Worm (Caenorhabditis elegans) whole organism, late embryonic: ENCODE results near the gene F17C11.11.

Experiments used
- C08G9.2 ChIP-seq: sonication (generic microtip); optimal IDR thresholded peaks from 2 replicates; lab custom pipeline; 2016; ENCODE audit warnings: mild to moderate bottlenecking, missing genetic modification characterization, moderate library complexity, missing compliant biosample characterization
- F13H6.1 ChIP-seq: sonication (generic microtip); optimal IDR thresholded peaks from 2 replicates; lab custom pipeline; 2016; ENCODE audit warnings: missing genetic modification characterization, missing compliant biosample characterization
- K02D7.2 ChIP-seq: sonication (generic microtip); optimal IDR thresholded peaks from 2 replicates; lab custom pipeline; 2017; ENCODE audit warnings: mild to moderate bottlenecking, missing genetic modification characterization, missing compliant biosample characterization
- K09A11.1 ChIP-seq: sonication (generic microtip); optimal IDR thresholded peaks from 2 replicates; lab custom pipeline; 2017; ENCODE audit warnings: antibody characterized with exemption, mild to moderate bottlenecking, missing genetic modification characterization, missing compliant biosample characterization; ENCODE audit not compliant: insufficient read depth
- Y22D7AL.16 ChIP-seq: sonication (generic microtip); optimal IDR thresholded peaks from 2 replicates; lab custom pipeline; 2016; ENCODE audit warnings: missing genetic modification characterization, missing compliant biosample characterization
- ama-1 ChIP-seq: fragments of 150-350 bp; optimal IDR thresholded peaks from 2 replicates; lab custom pipeline; 2014
- ceh-14 ChIP-seq: sonication (generic microtip); optimal IDR thresholded peaks from 2 replicates; lab custom pipeline; 2016; ENCODE audit warnings: missing genotype, missing genetic modification characterization, missing compliant biosample characterization
- ceh-18 ChIP-seq: sonication (generic microtip); optimal IDR thresholded peaks from 2 replicates; lab custom pipeline; 2016; ENCODE audit warnings: missing genetic modification characterization, missing compliant biosample characterization
- ceh-19 ChIP-seq: fragments of 200-800 bp; sonication (Bioruptor generic); optimal IDR thresholded peaks from 2 replicates; lab custom pipeline; 2018; ENCODE audit warnings: mild to moderate bottlenecking, missing genetic modification characterization, missing compliant biosample characterization
- ceh-30 ChIP-seq: fragments of 150-350 bp; optimal IDR thresholded peaks from 2 replicates; lab custom pipeline; 2014; ENCODE audit warnings: missing biosample characterization, missing genetic modification characterization
- ceh-31 ChIP-seq: sonication (generic microtip); optimal IDR thresholded peaks from 2 replicates; lab custom pipeline; 2016; ENCODE audit warnings: missing genetic modification characterization, missing compliant biosample characterization
- ceh-45 ChIP-seq: fragments of 200-800 bp; sonication (Bioruptor generic); IDR thresholded peaks from 2 replicates; pipeline ENCODE4 v1.3.6; 2022; ENCODE audit warnings: missing genetic modification reagents, missing genetic modification characterization, missing compliant biosample characterization
- ceh-48 ChIP-seq: sonication (generic microtip); optimal IDR thresholded peaks from 2 replicates; lab custom pipeline; 2016; ENCODE audit warnings: missing genetic modification characterization, inconsistent platforms, missing compliant biosample characterization
- ceh-6 ChIP-seq: fragments of 200-800 bp; sonication (Bioruptor generic); optimal IDR thresholded peaks from 2 replicates; lab custom pipeline; 2018; ENCODE audit warnings: mild to moderate bottlenecking, missing genetic modification characterization, missing compliant biosample characterization
- dmd-4 ChIP-seq: sonication (generic microtip); optimal IDR thresholded peaks from 2 replicates; lab custom pipeline; 2016; ENCODE audit warnings: borderline replicate concordance, missing genetic modification characterization, missing compliant biosample characterization
- dve-1 ChIP-seq: sonication (generic microtip); optimal IDR thresholded peaks from 2 replicates; lab custom pipeline; 2017; ENCODE audit warnings: antibody characterized with exemption, mild to moderate bottlenecking, missing genetic modification characterization, missing compliant biosample characterization
- elt-2 ChIP-seq: sonication (generic microtip); optimal IDR thresholded peaks from 2 replicates; lab custom pipeline; 2016; ENCODE audit warnings: missing genetic modification reagents, missing genetic modification characterization, missing compliant biosample characterization
- ets-4 ChIP-seq: sonication (generic microtip); optimal IDR thresholded peaks from 2 replicates; lab custom pipeline; 2016; ENCODE audit warnings: missing genetic modification characterization, missing compliant biosample characterization
- fax-1 ChIP-seq: sonication (generic microtip); optimal IDR thresholded peaks from 2 replicates; lab custom pipeline; 2016; ENCODE audit warnings: missing genotype, missing genetic modification characterization, missing compliant biosample characterization
- fkh-6 ChIP-seq: sonication (generic microtip); optimal IDR thresholded peaks from 2 replicates; lab custom pipeline; 2016; ENCODE audit warnings: missing genetic modification characterization, missing compliant biosample characterization
- hlh-15 ChIP-seq: sonication (generic microtip); optimal IDR thresholded peaks from 2 replicates; lab custom pipeline; 2016; ENCODE audit warnings: missing genetic modification characterization, missing compliant biosample characterization
- hlh-8 ChIP-seq: sonication (generic microtip); optimal IDR thresholded peaks from 2 replicates; lab custom pipeline; 2016; ENCODE audit warnings: missing genotype, missing genetic modification characterization, missing compliant biosample characterization
- lim-6 ChIP-seq: sonication (generic microtip); optimal IDR thresholded peaks from 2 replicates; lab custom pipeline; 2016; ENCODE audit warnings: missing genetic modification characterization, missing compliant biosample characterization
- lin-11 ChIP-seq: fragments of 200-800 bp; sonication (Bioruptor generic); optimal IDR thresholded peaks from 2 replicates; lab custom pipeline; 2018; ENCODE audit warnings: mild to moderate bottlenecking, missing genetic modification characterization, missing compliant biosample characterization
- madf-2 ChIP-seq: sonication (generic microtip); optimal IDR thresholded peaks from 2 replicates; lab custom pipeline; 2017; ENCODE audit warnings: missing genetic modification characterization, missing compliant biosample characterization
- nhr-232 ChIP-seq: sonication (generic microtip); optimal IDR thresholded peaks from 2 replicates; lab custom pipeline; 2016; ENCODE audit warnings: missing genetic modification characterization, missing compliant biosample characterization
- npax-4 ChIP-seq: sonication (generic microtip); optimal IDR thresholded peaks from 2 replicates; lab custom pipeline; 2016; ENCODE audit warnings: missing genetic modification characterization, missing compliant biosample characterization
- odd-2 ChIP-seq: sonication (generic microtip); optimal IDR thresholded peaks from 2 replicates; lab custom pipeline; 2017; ENCODE audit warnings: antibody characterized with exemption, mild to moderate bottlenecking, missing genetic modification characterization, missing compliant biosample characterization
- pag-3 ChIP-seq: sonication (generic microtip); optimal IDR thresholded peaks from 2 replicates; lab custom pipeline; 2016; ENCODE audit warnings: missing compliant biosample characterization, missing genetic modification characterization, borderline replicate concordance
- pat-9 ChIP-seq: fragments of 200-800 bp; sonication (Bioruptor generic); optimal IDR thresholded peaks from 2 replicates; lab custom pipeline; 2018; ENCODE audit warnings: mild to moderate bottlenecking, missing genetic modification characterization, moderate library complexity, missing compliant biosample characterization
- pax-1 ChIP-seq: fragments of 150-350 bp; optimal IDR thresholded peaks from 2 replicates; lab custom pipeline; 2014; ENCODE audit warnings: missing biosample characterization, missing genetic modification characterization
- pha-4 ChIP-seq: fragments of 150-350 bp; optimal IDR thresholded peaks from 2 replicates; lab custom pipeline; 2018; ENCODE audit warnings: missing biosample characterization, missing genetic modification reagents, missing genetic modification characterization
- pros-1 ChIP-seq: fragments of 150-350 bp; optimal IDR thresholded peaks from 2 replicates; lab custom pipeline; 2014; ENCODE audit warnings: missing biosample characterization, missing genetic modification reagents, missing genetic modification characterization
- rnt-1 ChIP-seq: sonication (generic microtip); optimal IDR thresholded peaks from 2 replicates; lab custom pipeline; 2016; ENCODE audit warnings: missing genetic modification characterization, missing compliant biosample characterization
- sdc-2 ChIP-seq: sonication (generic microtip); optimal IDR thresholded peaks from 2 replicates; lab custom pipeline; 2016; ENCODE audit warnings: missing genotype, missing genetic modification characterization, missing compliant biosample characterization
- sox-4 ChIP-seq: sonication (generic microtip); optimal IDR thresholded peaks from 2 replicates; lab custom pipeline; 2017; ENCODE audit warnings: mild to moderate bottlenecking, missing genetic modification characterization, inconsistent platforms, missing compliant biosample characterization
- syd-9 ChIP-seq: sonication (generic microtip); optimal IDR thresholded peaks from 2 replicates; lab custom pipeline; 2016; ENCODE audit warnings: mild to moderate bottlenecking, missing genetic modification characterization, moderate library complexity, missing compliant biosample characterization
- tbx-7 ChIP-seq: sonication (generic microtip); optimal IDR thresholded peaks from 2 replicates; lab custom pipeline; 2016; ENCODE audit warnings: missing genotype, missing genetic modification characterization, missing compliant biosample characterization
- ttx-3 ChIP-seq: sonication (generic microtip); optimal IDR thresholded peaks from 2 replicates; lab custom pipeline; 2016; ENCODE audit warnings: missing genetic modification reagents, missing genetic modification characterization, missing compliant biosample characterization
- unc-3 ChIP-seq, 2 experiments: fragments of 200-800 bp in 1 of 2; sonication (Bioruptor generic) in 1 of 2; sonication (generic microtip) in 1 of 2; conservative IDR thresholded peaks in 1 of 2; optimal IDR thresholded peaks in 1 of 2; 2 replicates each; pipeline versions ENCODE4 v1.3.6 to Lab custom; 2016 to 2022; ENCODE audit warnings: missing compliant biosample characterization in 2 of 2, missing genetic modification characterization in 2 of 2, missing genetic modification reagents in 1 of 2
- unc-42 ChIP-seq: sonication (generic microtip); optimal IDR thresholded peaks from 2 replicates; lab custom pipeline; 2016; ENCODE audit warnings: missing genotype, missing genetic modification characterization, missing compliant biosample characterization
- unc-86 ChIP-seq: sonication (generic microtip); optimal IDR thresholded peaks from 2 replicates; lab custom pipeline; 2016; ENCODE audit warnings: missing genetic modification characterization, missing compliant biosample characterization
- zip-5 ChIP-seq: sonication (generic microtip); optimal IDR thresholded peaks from 2 replicates; lab custom pipeline; 2016; ENCODE audit warnings: missing genetic modification characterization, missing compliant biosample characterization

Gene F17C11.11

ce11 chrV:10918373-10918772, 20.2 kb downstream of the F17C11.11 start, which contains the start of gene F58B4.2:
Gene F58B4.2 (minus strand): TSS chrV:10918473.
- TF ChIP-seq ceh-6 (GFP tag; lab: Kevin White, UChicago), result no peak
- TF ChIP-seq pha-4 (tag; lab: Kevin White, UChicago), result no peak

- TF ChIP-seq ceh-18 (tag; lab: Kevin White, UChicago), result peak; percentile 2
- no peak for TF ChIP-seq C08G9.2
- no peak for TF ChIP-seq ceh-30 (tag; lab: Kevin White, UChicago)
- no peak for TF ChIP-seq ama-1
Measured at ce11 chrV:10915922-10916321, 22.7 kb downstream of the F17C11.11 start.

DNA sequence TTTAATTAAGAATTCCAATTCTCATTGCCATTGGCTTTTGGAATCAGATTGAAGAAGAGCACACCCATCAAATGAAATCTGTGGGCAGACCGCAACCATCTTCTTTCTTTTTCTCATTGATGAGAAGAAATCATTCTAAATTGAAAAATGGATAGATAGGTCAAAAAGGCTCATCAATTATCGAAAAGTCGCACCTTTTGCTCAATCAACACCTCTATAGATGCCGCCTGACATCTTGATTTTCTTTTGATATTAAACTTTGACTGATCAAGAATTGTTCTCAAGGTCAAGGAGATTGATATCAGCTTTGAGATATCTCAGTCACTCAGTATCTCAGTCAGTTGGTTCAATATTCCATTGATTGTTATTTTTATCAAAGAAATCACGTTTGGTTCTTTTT, 28.7 kb downstream of the F17C11.11 start:
- TF ChIP-seq fkh-6 (tag; lab: Kevin White, UChicago), result no peak
- no peak for TF ChIP-seq K02D7.2
- TF ChIP-seq dve-1 (tag; lab: Kevin White, UChicago), result no peak
- TF ChIP-seq pat-9, result no peak

DNA sequence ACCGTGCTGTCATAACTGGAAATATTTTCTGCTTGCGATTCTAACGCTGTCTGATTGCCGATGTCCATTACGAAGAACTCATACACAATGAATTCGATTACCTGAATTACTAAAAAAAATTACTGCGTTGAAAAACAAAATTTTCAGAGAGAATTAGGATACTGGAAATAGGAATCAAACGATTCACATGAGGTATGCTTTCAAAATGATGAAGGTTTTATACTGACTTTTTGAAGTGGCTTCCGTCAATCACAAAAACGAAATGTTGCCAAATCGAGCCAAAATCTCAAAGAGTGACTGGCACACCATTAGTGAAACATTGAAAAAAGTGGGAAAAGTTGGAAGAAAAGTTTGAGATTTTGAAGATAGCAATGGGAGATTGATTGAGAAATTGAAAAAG, 29.5 kb downstream of the F17C11.11 start, which contains the start of gene zzz-1:
zzz-1 (minus strand) TSS at position 101 of the 400 bp plus-strand sequence.
- TF ChIP-seq ceh-31 (tag; lab: Kevin White, UChicago), result no peak
- no peak for TF ChIP-seq ama-1
- no peak for TF ChIP-seq K09A11.1 (tag; lab: Kevin White, UChicago)
- TF ChIP-seq lin-11 (tag; lab: Kevin White, UChicago), result no peak
- no peak for TF ChIP-seq fax-1 (tag; lab: Kevin White, UChicago)
- no peak for TF ChIP-seq ceh-19 (GFP tag; lab: Kevin White, UChicago)
- TF ChIP-seq pag-3, result no peak
- TF ChIP-seq odd-2, result no peak
- no peak for TF ChIP-seq F13H6.1 (tag; lab: Kevin White, UChicago)
- TF ChIP-seq nhr-232 (tag; lab: Kevin White, UChicago), result no peak
- no peak for TF ChIP-seq Y22D7AL.16 (tag; lab: Kevin White, UChicago)
- TF ChIP-seq dmd-4 (tag; lab: Kevin White, UChicago), result no peak
- no peak for TF ChIP-seq sox-4 (tag; lab: Kevin White, UChicago)
- no peak for TF ChIP-seq hlh-8 (tag; lab: Kevin White, UChicago)
- no peak for TF ChIP-seq C08G9.2
- no peak for TF ChIP-seq unc-3 (GFP tag; conservative IDR thresholded peaks at IDR 0.05; lab: Robert Waterston, UW)
- TF ChIP-seq unc-3 (tag; optimal IDR thresholded peaks at IDR 0.05; lab: Kevin White, UChicago), result no peak
- TF ChIP-seq pha-4 (tag; lab: Kevin White, UChicago), result no peak

DNA sequence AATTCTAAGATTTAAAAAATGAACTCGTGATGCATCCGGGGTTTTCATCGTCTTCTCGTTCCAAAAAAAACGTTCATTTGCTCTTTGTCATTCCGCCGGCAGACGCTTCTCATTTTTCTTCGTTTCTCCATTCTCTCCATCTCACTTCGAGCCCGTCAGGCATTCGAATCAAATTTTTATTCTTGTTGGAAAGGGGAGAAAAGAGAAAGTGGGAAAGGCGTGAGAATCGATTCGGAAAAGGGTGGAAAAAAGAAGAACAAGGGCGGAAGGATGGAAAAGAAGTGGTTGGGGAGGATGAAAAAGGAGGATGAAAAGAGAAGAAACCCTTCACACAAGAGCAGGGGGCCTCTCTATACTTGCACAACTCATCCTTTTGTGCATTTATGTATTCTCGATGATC, 33.8 kb downstream of the F17C11.11 start:
- TF ChIP-seq lim-6 (tag; lab: Kevin White, UChicago), result no peak
- no peak for TF ChIP-seq pax-1 (tag; lab: Kevin White, UChicago)
- TF ChIP-seq hlh-15, result no peak
- no peak for TF ChIP-seq ceh-14 (tag; lab: Kevin White, UChicago)
- no peak for TF ChIP-seq rnt-1 (tag; lab: Kevin White, UChicago)
- no peak for TF ChIP-seq madf-2 (tag; lab: Kevin White, UChicago)
- TF ChIP-seq syd-9 (tag; lab: Kevin White, UChicago), result no peak
- TF ChIP-seq ceh-31 (tag; lab: Kevin White, UChicago), result peak; percentile 9
- no peak for TF ChIP-seq odd-2
- peak; percentile 58 for TF ChIP-seq unc-42 (tag; lab: Kevin White, UChicago)
- no peak for TF ChIP-seq elt-2
- TF ChIP-seq tbx-7 (tag; lab: Kevin White, UChicago), result no peak
- TF ChIP-seq zip-5 (tag; lab: Kevin White, UChicago), result no peak
- TF ChIP-seq fax-1 (tag; lab: Kevin White, UChicago), result no peak
- TF ChIP-seq npax-4, result no peak
- no peak for TF ChIP-seq pros-1 (tag; lab: Kevin White, UChicago)
- TF ChIP-seq unc-86 (tag; lab: Kevin White, UChicago), result no peak
- TF ChIP-seq ceh-45 (GFP tag; lab: Robert Waterston, UW), result no peak
- TF ChIP-seq ttx-3 (tag; lab: Kevin White, UChicago), result no peak
- TF ChIP-seq sdc-2, result no peak
- TF ChIP-seq unc-3 (GFP tag; conservative IDR thresholded peaks at IDR 0.05; lab: Robert Waterston, UW), result no peak
- TF ChIP-seq unc-3 (tag; optimal IDR thresholded peaks at IDR 0.05; lab: Kevin White, UChicago), result no peak
- TF ChIP-seq ets-4 (tag; lab: Kevin White, UChicago), result no peak
- peak; percentile 18 for TF ChIP-seq ceh-48 (tag; lab: Kevin White, UChicago)
- no peak for TF ChIP-seq Y22D7AL.16 (tag; lab: Kevin White, UChicago)
